Worm (Caenorhabditis elegans) whole organism, L3 larva: ENCODE data around the gene T06C12.14.
"Not testable (repeated sequence)": the region's sequence is repeated elsewhere in the genome, so short reads cannot be mapped to it uniquely, and the experiment has no call there.

Experiments
- ama-1 ChIP-seq: fragments of 150-350 bp; optimal IDR thresholded peaks from 2 replicates; lab custom pipeline; 2018
- ceh-16 ChIP-seq: sonication (generic microtip); optimal IDR thresholded peaks from 2 replicates; lab custom pipeline; 2017; ENCODE audit warnings: missing biosample characterization, missing genetic modification characterization
- ceh-28 ChIP-seq: fragments of 150-350 bp; optimal IDR thresholded peaks from 2 replicates; lab custom pipeline; 2014; ENCODE audit warnings: missing biosample characterization, missing genetic modification reagents, missing genetic modification characterization
- ceh-82 ChIP-seq: fragments of 150-350 bp; optimal IDR thresholded peaks from 2 replicates; lab custom pipeline; 2014; ENCODE audit warnings: missing biosample characterization, missing genetic modification characterization
- ceh-9 ChIP-seq: sonication (generic microtip); optimal IDR thresholded peaks from 2 replicates; lab custom pipeline; 2018; ENCODE audit warnings: missing biosample characterization, missing genetic modification characterization
- egl-5 ChIP-seq: fragments of 150-350 bp; optimal IDR thresholded peaks from 2 replicates; lab custom pipeline; 2017; ENCODE audit warnings: missing biosample characterization, missing genetic modification reagents, missing genetic modification characterization, inconsistent platforms
- elt-1 ChIP-seq: fragments of 150-350 bp; optimal IDR thresholded peaks from 2 replicates; lab custom pipeline; 2014; ENCODE audit warnings: missing biosample characterization, missing genetic modification characterization
- elt-2 ChIP-seq: sonication (generic microtip); optimal IDR thresholded peaks from 2 replicates; lab custom pipeline; 2016; ENCODE audit warnings: missing genetic modification reagents, mild to moderate bottlenecking, missing genetic modification characterization, missing compliant biosample characterization
- elt-3 ChIP-seq, 3 experiments: fragments of 150-350 bp in 1 of 3; sonication (generic microtip) in 2 of 3; optimal IDR thresholded peaks; 2 replicates in 2 of 3; 4 replicates in 1 of 3; lab custom pipeline; 2014 to 2017; ENCODE audit warnings: missing biosample characterization in 3 of 3, missing genetic modification characterization in 3 of 3
- fkh-10 ChIP-seq: sonication (generic microtip); optimal IDR thresholded peaks from 2 replicates; lab custom pipeline; 2017; ENCODE audit warnings: missing biosample characterization, missing genetic modification reagents, missing genetic modification characterization
- fkh-2 ChIP-seq: fragments of 150-350 bp; optimal IDR thresholded peaks from 2 replicates; lab custom pipeline; 2014; ENCODE audit warnings: missing biosample characterization, missing genetic modification reagents, missing genetic modification characterization
- fos-1 ChIP-seq: fragments of 150-350 bp; optimal IDR thresholded peaks from 2 replicates; lab custom pipeline; 2014; ENCODE audit warnings: missing biosample characterization, missing genetic modification characterization
- hmg-11 ChIP-seq: sonication (generic microtip); optimal IDR thresholded peaks from 2 replicates; lab custom pipeline; 2016; ENCODE audit warnings: missing genetic modification characterization, missing compliant biosample characterization
- jun-1 ChIP-seq: fragments of 150-350 bp; optimal IDR thresholded peaks from 2 replicates; lab custom pipeline; 2014; ENCODE audit warnings: missing biosample characterization, missing genetic modification reagents, missing genetic modification characterization
- lin-15B ChIP-seq: fragments of 150-350 bp; optimal IDR thresholded peaks from 2 replicates; lab custom pipeline; 2014; ENCODE audit warnings: missing biosample characterization, missing genetic modification characterization
- lin-39 ChIP-seq: fragments of 150-350 bp; optimal IDR thresholded peaks from 2 replicates; lab custom pipeline; 2018; ENCODE audit warnings: missing biosample characterization, missing genetic modification reagents, missing genetic modification characterization
- lsy-12 ChIP-seq: sonication (generic microtip); optimal IDR thresholded peaks from 2 replicates; lab custom pipeline; 2016; ENCODE audit warnings: mild to moderate bottlenecking, missing genetic modification characterization, missing compliant biosample characterization
- mml-1 ChIP-seq: fragments of 150-350 bp; sonication (generic microtip); optimal IDR thresholded peaks from 3 replicates; lab custom pipeline; 2014; ENCODE audit warnings: missing biosample characterization, missing genetic modification characterization
- nfya-1 ChIP-seq: sonication (generic microtip); optimal IDR thresholded peaks from 2 replicates; lab custom pipeline; 2017; ENCODE audit warnings: missing genetic modification characterization, mild to moderate bottlenecking, missing compliant biosample characterization, antibody characterized with exemption, moderate library complexity; ENCODE audit not compliant: insufficient read depth
- nhr-11 ChIP-seq: fragments of 150-350 bp; optimal IDR thresholded peaks from 2 replicates; lab custom pipeline; 2014; ENCODE audit warnings: missing biosample characterization, missing genetic modification characterization
- nhr-12 ChIP-seq: fragments of 150-350 bp; optimal IDR thresholded peaks from 2 replicates; lab custom pipeline; 2014; ENCODE audit warnings: missing biosample characterization, missing genetic modification characterization
- nhr-23 ChIP-seq: fragments of 150-350 bp; optimal IDR thresholded peaks from 2 replicates; lab custom pipeline; 2014; ENCODE audit warnings: missing biosample characterization, missing genetic modification reagents, missing genetic modification characterization
- nhr-237 ChIP-seq: fragments of 150-350 bp; optimal IDR thresholded peaks from 2 replicates; lab custom pipeline; 2014; ENCODE audit warnings: missing biosample characterization, missing genetic modification characterization
- nhr-25 ChIP-seq: sonication (generic microtip); optimal IDR thresholded peaks from 2 replicates; lab custom pipeline; 2017; ENCODE audit warnings: missing biosample characterization, missing genetic modification characterization
- nhr-67 ChIP-seq: fragments of 150-350 bp; optimal IDR thresholded peaks from 2 replicates; lab custom pipeline; 2014; ENCODE audit warnings: missing biosample characterization, missing genetic modification characterization
- nhr-76 ChIP-seq: fragments of 150-350 bp; sonication (generic microtip); optimal IDR thresholded peaks from 5 replicates; lab custom pipeline; 2014; ENCODE audit warnings: missing biosample characterization, missing genetic modification characterization
- nhr-77 ChIP-seq: fragments of 150-350 bp; optimal IDR thresholded peaks from 2 replicates; lab custom pipeline; 2014; ENCODE audit warnings: missing biosample characterization, missing genetic modification characterization
- pha-4 ChIP-seq: fragments of 150-350 bp; optimal IDR thresholded peaks from 2 replicates; lab custom pipeline; 2014; ENCODE audit warnings: missing biosample characterization, missing genetic modification reagents, missing genetic modification characterization
- pqm-1 ChIP-seq: fragments of 150-350 bp; optimal IDR thresholded peaks from 2 replicates; lab custom pipeline; 2017; ENCODE audit warnings: missing biosample characterization, missing genetic modification characterization, inconsistent platforms
- snpc-4 ChIP-seq: fragments of 150-350 bp; optimal IDR thresholded peaks from 2 replicates; lab custom pipeline; 2014; ENCODE audit warnings: missing biosample characterization, missing genetic modification characterization
- unc-62 ChIP-seq: fragments of 150-350 bp; sonication (generic microtip); optimal IDR thresholded peaks from 4 replicates; lab custom pipeline; 2014; ENCODE audit warnings: missing biosample characterization, missing genetic modification reagents, missing genetic modification characterization
- zag-1 ChIP-seq: fragments of 150-350 bp; optimal IDR thresholded peaks from 2 replicates; lab custom pipeline; 2014; ENCODE audit warnings: missing biosample characterization, missing genetic modification characterization
- ztf-11 ChIP-seq: fragments of 150-350 bp; optimal IDR thresholded peaks from 2 replicates; lab custom pipeline; 2014; ENCODE audit warnings: missing biosample characterization, missing genetic modification characterization
- ztf-4 ChIP-seq: fragments of 150-350 bp; optimal IDR thresholded peaks from 2 replicates; lab custom pipeline; 2014; ENCODE audit warnings: missing biosample characterization, missing genetic modification characterization

Gene T06C12.14

ce11 chrV:15899696-15900095, at the start of gene T06C12.14:
T06C12.14 (plus strand) TSS chrV:15899996.
- TF ChIP-seq hmg-11 (tag; lab: Kevin White, UChicago) (no peak), elt-2 (tag; lab: Kevin White, UChicago) (no peak), egl-5 (tag; lab: Kevin White, UChicago) (no peak), ztf-11 (tag; lab: Kevin White, UChicago) (no peak), zag-1 (tag; lab: Kevin White, UChicago) (no peak), nfya-1 (tag; lab: Kevin White, UChicago) (no peak), ceh-28 (tag; lab: Kevin White, UChicago) (no peak), fos-1 (tag; lab: Kevin White, UChicago) (no peak), pha-4 (tag; lab: Kevin White, UChicago) (no peak), elt-1 (tag; lab: Kevin White, UChicago) (no peak), lin-15B (tag; lab: Kevin White, UChicago) (no peak), ama-1 (lab: Kevin White, UChicago) (no peak), ceh-9 (tag; lab: Kevin White, UChicago) (no peak), nhr-67 (no peak), pqm-1 (tag; lab: Kevin White, UChicago) (no peak), ceh-82 (tag; lab: Kevin White, UChicago) (no peak), unc-62 (GFP tag; lab: Kevin White, UChicago) (no peak)

ce11 chrV:15850276-15850811, 49.5 kb upstream of the T06C12.14 start, which contains the start of gene srh-147:
srh-147 (minus strand) TSS chrV:15850326.
- not testable (repeated sequence) for TF ChIP-seq nhr-67; fos-1 (tag; lab: Kevin White, UChicago); lin-39 (tag; lab: Kevin White, UChicago)

ce11 chrV:15858292-15858691, 41.5 kb upstream of the T06C12.14 start, which contains the start of gene srh-148:
srh-148 (minus strand) TSS chrV:15858392.
- TF ChIP-seq nhr-23 (tag; lab: Kevin White, UChicago) (no peak), pha-4 (tag; lab: Kevin White, UChicago) (no peak), fkh-10 (GFP tag; lab: Kevin White, UChicago) (no peak)
- TF ChIP-seq, all 47 proteins: peak for 0

ce11 chrV:15862599-15862998, 37.2 kb upstream of the T06C12.14 start, which contains the start of gene srz-12:
srz-12 (minus strand) TSS chrV:15862699.
- no peak for TF ChIP-seq jun-1 (tag; lab: Kevin White, UChicago)
- no peak for TF ChIP-seq nhr-23 (tag; lab: Kevin White, UChicago)
- no peak for TF ChIP-seq nhr-25 (tag; lab: Kevin White, UChicago)
- TF ChIP-seq fkh-10 (GFP tag; lab: Kevin White, UChicago), result no peak
- no peak for TF ChIP-seq fkh-2 (tag; lab: Kevin White, UChicago)
- TF ChIP-seq elt-2 (tag; lab: Kevin White, UChicago), result no peak
- no peak for TF ChIP-seq mml-1 (tag; lab: Kevin White, UChicago)
- TF ChIP-seq pha-4 (tag; lab: Kevin White, UChicago), result no peak
- TF ChIP-seq nhr-11, result no peak
- no peak for TF ChIP-seq nhr-76
- TF ChIP-seq nfya-1 (tag; lab: Kevin White, UChicago), result no peak
- TF ChIP-seq elt-1 (tag; lab: Kevin White, UChicago), result no peak
- TF ChIP-seq egl-5 (tag; lab: Kevin White, UChicago), result no peak
- no peak for TF ChIP-seq snpc-4 (tag; lab: Kevin White, UChicago)
- TF ChIP-seq zag-1 (tag; lab: Kevin White, UChicago), result no peak
- no peak for TF ChIP-seq nhr-12
- TF ChIP-seq ztf-4 (tag; lab: Kevin White, UChicago), result no peak
- TF ChIP-seq ceh-9 (tag; lab: Kevin White, UChicago), result no peak

ce11 chrV:15863042-15863441, 36.8 kb upstream of the T06C12.14 start, which contains the start of gene srh-299:
srh-299 (plus strand) TSS chrV:15863342.
- TF ChIP-seq jun-1 (tag; lab: Kevin White, UChicago), result no peak

ce11 chrV:15865839-15866238, 34.0 kb upstream of the T06C12.14 start, which contains the start of gene srh-293:
srh-293 (plus strand) TSS chrV:15866139.
- no peak for TF ChIP-seq pha-4 (tag; lab: Kevin White, UChicago)
- no peak for TF ChIP-seq ceh-16 (tag; lab: Kevin White, UChicago)
- TF ChIP-seq ceh-28 (tag; lab: Kevin White, UChicago), result no peak
- no peak for TF ChIP-seq nhr-11
- no peak for TF ChIP-seq lsy-12
- no peak for TF ChIP-seq nhr-237 (tag; lab: Kevin White, UChicago)
- no peak for TF ChIP-seq elt-3 (tag; optimal IDR thresholded peaks at IDR 0.05; lab: Kevin White, UChicago)
- no peak for TF ChIP-seq zag-1 (tag; lab: Kevin White, UChicago)
- TF ChIP-seq mml-1 (tag; lab: Kevin White, UChicago), result no peak
- TF ChIP-seq fkh-10 (GFP tag; lab: Kevin White, UChicago), result no peak
- TF ChIP-seq ceh-9 (tag; lab: Kevin White, UChicago), result no peak
- no peak for TF ChIP-seq nhr-77 (tag; lab: Kevin White, UChicago)
- TF ChIP-seq snpc-4 (tag; lab: Kevin White, UChicago), result no peak
- no peak for TF ChIP-seq elt-1 (tag; lab: Kevin White, UChicago)
- TF ChIP-seq nhr-67, result no peak
